Fruit fly (Drosophila melanogaster): ENCODE data around the gene Cpr78Cc.

Cpr78Cc gene

DNA sequence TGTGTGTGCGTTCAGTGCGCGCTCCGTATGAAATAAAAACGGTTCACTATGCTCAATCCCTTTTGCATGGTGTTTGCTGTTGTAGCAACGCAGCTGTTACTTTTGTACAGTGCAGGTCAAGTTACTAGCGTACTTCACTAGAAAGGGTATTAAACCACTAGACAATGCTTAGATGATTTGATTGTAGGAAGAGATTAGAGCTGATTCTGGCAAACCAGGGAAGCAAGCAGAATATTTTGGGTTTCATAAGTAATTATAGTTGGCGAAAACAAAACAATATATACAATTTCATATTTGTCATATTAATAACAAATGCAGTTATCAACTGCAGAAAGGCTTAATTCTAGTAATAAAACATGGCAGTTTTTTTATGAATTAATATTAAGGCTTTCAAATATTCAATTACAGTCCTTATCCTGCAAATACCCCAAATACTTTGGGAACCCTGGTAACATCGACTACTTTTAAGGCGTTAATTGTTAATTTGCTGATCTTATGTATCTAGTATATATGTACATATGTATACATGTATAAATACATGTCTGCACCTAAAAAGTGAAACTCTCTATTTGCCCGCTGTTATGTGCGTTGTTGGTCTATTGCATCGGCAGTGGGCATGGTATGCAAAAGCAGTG lies 46.9 kb downstream of the Cpr78Cc start (continued):
- TF ChIP-seq CG10274 (GFP tag; optimal IDR thresholded peaks at IDR 0.05) (no peak), HLH3B (GFP tag; IDR thresholded peaks at IDR 0.05) (peak; percentile 59; the same call in 1 of the 2 replicates), hth (optimal IDR thresholded peaks at IDR 0.05) (no peak), CG6272 (GFP tag; IDR thresholded peaks at IDR 0.05) (no peak), CG7372 (GFP tag; IDR thresholded peaks at IDR 0.05) (no peak), Max (GFP tag; optimal IDR thresholded peaks at IDR 0.05) (peak; percentile 13), oc (tag; optimal IDR thresholded peaks at IDR 0.05) (peak; percentile 2), grn (GFP tag; optimal IDR thresholded peaks at IDR 0.05) (no peak), CrebB (tag; optimal IDR thresholded peaks at IDR 0.05) (no peak), amos (GFP tag; IDR thresholded peaks at IDR 0.05; ENCODE audit: partially characterized antibody) (no peak), NfI (GFP tag; optimal IDR thresholded peaks at IDR 0.05) (peak; percentile 30), eyg (GFP tag; optimal IDR thresholded peaks at IDR 0.05) (no peak), ash1 (GFP tag; optimal IDR thresholded peaks at IDR 0.05) (no peak)

DNA sequence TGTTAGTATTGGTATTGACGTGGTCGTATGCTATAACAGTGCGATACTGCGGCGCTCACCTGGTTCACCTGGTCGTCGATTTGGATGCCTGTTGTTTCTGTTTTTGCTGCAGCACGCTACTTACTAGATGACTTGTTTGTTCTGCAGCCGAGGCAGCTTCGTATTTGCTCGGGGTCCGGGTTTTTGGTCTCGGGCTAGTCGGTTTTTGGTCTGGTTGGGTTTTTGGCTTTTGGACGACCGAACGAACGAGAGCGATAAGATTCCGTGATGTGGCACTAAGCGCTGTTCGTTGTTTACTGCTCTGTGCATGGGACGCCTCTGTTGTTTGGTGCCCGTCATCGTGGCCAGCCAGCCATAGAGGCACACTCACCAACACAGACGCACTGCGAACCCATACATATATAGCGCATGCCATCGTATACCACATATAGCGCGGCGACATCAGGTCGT lies 48.6 kb downstream of the Cpr78Cc start, which contains the start of gene ebd2:
Gene ebd2, minus strand, starts transcription at position 306 of the 450 bp plus-strand sequence.
- TF ChIP-seq sug (tag; optimal IDR thresholded peaks at IDR 0.05) (peak; percentile 69), B-H2 (GFP tag; optimal IDR thresholded peaks at IDR 0.05) (peak; percentile 13), knrl (GFP tag; IDR thresholded peaks at IDR 0.05; ENCODE audit: partially characterized antibody) (no peak), Mrtf (GFP tag; IDR thresholded peaks at IDR 0.05) (peak; percentile 19; the same call in 1 of the 3 replicates), HmgZ (tag; optimal IDR thresholded peaks at IDR 0.05) (peak; percentile 63), Mes4 (GFP tag; optimal IDR thresholded peaks at IDR 0.05) (no peak), oc (tag; optimal IDR thresholded peaks at IDR 0.05) (peak; percentile 19), Scr (GFP tag; IDR thresholded peaks at IDR 0.05; ENCODE audit: partially characterized antibody) (0 out of 2 replicates have a peak, but pooled peaks have one; percentile 21), Rfx (GFP tag; IDR thresholded peaks at IDR 0.05) (peak; percentile 35; the same call in 1 of the 2 replicates), BEAF-32 (GFP tag; optimal IDR thresholded peaks at IDR 0.05) (no peak), CG15514 (GFP tag; optimal IDR thresholded peaks at IDR 0.05) (peak; percentile 67), unpg (GFP tag; optimal IDR thresholded peaks at IDR 0.05) (no peak), Awh (GFP tag; IDR thresholded peaks at IDR 0.05) (peak; percentile 31; the same call in 1 of the 2 replicates), E2f1 (GFP tag; IDR thresholded peaks at IDR 0.05) (no peak), sd (tag; optimal IDR thresholded peaks at IDR 0.05) (peak; percentile 77), onecut (GFP tag; IDR thresholded peaks at IDR 0.05) (peak; percentile 3; the same call in 1 of the 2 replicates), Atf6 (GFP tag; IDR thresholded peaks at IDR 0.05) (peak; percentile 63), CG9727 (GFP tag; optimal IDR thresholded peaks at IDR 0.05) (peak; percentile 8), CG5180 (GFP tag; optimal IDR thresholded peaks at IDR 0.05) (peak; percentile 54), sr (GFP tag; IDR thresholded peaks at IDR 0.05) (0 out of 3 replicates have a peak, but pooled peaks have one; percentile 4), caup (GFP tag; optimal IDR thresholded peaks at IDR 0.05; ENCODE audit: severe bottlenecking) (peak; percentile 40), kni (GFP tag; optimal IDR thresholded peaks at IDR 0.05) (peak; percentile 72), CG11085 (GFP tag; IDR thresholded peaks at IDR 0.05) (0 out of 2 replicates have a peak, but pooled peaks have one; percentile 10), NC2α (GFP tag; optimal IDR thresholded peaks at IDR 0.05) (no peak), bigmax (GFP tag; optimal IDR thresholded peaks at IDR 0.05) (no peak), CG6765 (GFP tag; optimal IDR thresholded peaks at IDR 0.05) (peak; percentile 67), CG12155 (GFP tag; optimal IDR thresholded peaks at IDR 0.05) (peak; percentile 7), CG3281 (GFP tag; optimal IDR thresholded peaks at IDR 0.05) (peak; percentile 35), jumu (GFP tag; optimal IDR thresholded peaks at IDR 0.05) (no peak), Meics (GFP tag; optimal IDR thresholded peaks at IDR 0.05) (peak; percentile 44), CG34376 (GFP tag; optimal IDR thresholded peaks at IDR 0.05) (peak; percentile 68), Aef1 (GFP tag; IDR thresholded peaks at IDR 0.05) (no peak), Adf1 (GFP tag; IDR thresholded peaks at IDR 0.05) (peak; percentile 59), CG13624 (GFP tag; optimal IDR thresholded peaks at IDR 0.05) (peak; percentile 48), Med (GFP tag) (peak; percentile 87), CG1233 (GFP tag; optimal IDR thresholded peaks at IDR 0.05) (no peak)
